Fruit fly (Drosophila melanogaster): ENCODE data around the gene CG15172.

The CG15172 gene

DNA sequence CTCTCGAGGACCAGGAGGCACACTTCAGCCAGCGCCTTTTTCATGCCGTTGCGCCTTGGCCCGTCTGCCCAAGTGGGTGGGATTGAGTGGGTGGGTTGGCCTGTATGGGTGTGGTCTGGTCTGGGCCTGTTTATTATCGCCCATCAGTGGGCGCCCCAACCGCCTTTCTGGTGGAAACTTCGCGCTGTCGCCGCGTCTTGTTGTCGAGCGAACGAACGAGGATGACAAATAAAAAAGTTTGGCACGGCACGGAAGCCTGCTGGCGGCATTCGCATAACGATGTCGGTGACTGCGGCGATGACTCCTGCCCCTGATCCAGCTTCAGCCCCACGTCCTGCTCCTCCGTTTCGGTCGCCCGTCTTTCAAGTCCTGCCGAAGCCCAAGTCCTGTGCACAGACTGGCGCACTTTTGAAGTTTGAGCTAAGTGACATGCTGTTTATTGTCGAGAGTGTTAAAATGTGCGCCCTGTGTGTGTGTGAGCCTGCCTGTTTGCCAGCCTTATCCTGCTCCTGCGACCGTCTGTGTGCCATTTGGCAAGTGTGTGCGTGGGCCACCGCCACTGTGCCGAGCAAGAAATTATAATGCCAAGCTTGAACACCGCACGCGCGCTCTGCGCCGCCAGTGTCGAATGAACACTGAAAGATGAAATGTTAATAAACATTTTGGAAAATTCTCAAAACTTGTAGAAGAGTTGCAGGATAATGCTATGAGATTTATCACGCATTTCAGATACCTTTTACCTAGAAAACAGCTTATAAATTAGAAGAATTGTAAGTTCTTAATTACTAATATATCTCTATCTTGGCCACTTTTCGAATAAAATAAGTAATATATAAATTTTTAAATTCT, 8.0 kb upstream of the CG15172 start (continued):
- TF ChIP-seq CG17359 (tag; optimal IDR thresholded peaks at IDR 0.05) (peak; percentile 79), Hr51 (GFP tag; optimal IDR thresholded peaks at IDR 0.05) (peak in 1 of 2 experiments; percentile 79), Mad (GFP tag; optimal IDR thresholded peaks at IDR 0.05) (no peak), CG34376 (GFP tag; optimal IDR thresholded peaks at IDR 0.05) (peak; percentile 75), NFAT (GFP tag; IDR thresholded peaks at IDR 0.05) (0 out of 2 replicates have a peak, but pooled peaks have one; percentile 5), dpn (GFP tag; optimal IDR thresholded peaks at IDR 0.05) (peak; percentile 29 to 37), sug (tag; optimal IDR thresholded peaks at IDR 0.05) (peak; percentile 70), chinmo (GFP tag; IDR thresholded peaks at IDR 0.05; ENCODE audit: partially characterized antibody) (0 out of 4 replicates have a peak, but pooled peaks have one; percentile 58), cwo (GFP tag; optimal IDR thresholded peaks at IDR 0.05) (peak; percentile 69), ash1 (GFP tag; optimal IDR thresholded peaks at IDR 0.05) (no peak), bowl (GFP tag; IDR thresholded peaks at IDR 0.05) (no peak), Max (GFP tag; optimal IDR thresholded peaks at IDR 0.05) (peak; percentile 36), Neu2 (GFP tag; optimal IDR thresholded peaks at IDR 0.05; ENCODE audit: borderline replicate concordance) (no peak), ac (GFP tag; optimal IDR thresholded peaks at IDR 0.05) (no peak), CG4282 (GFP tag; optimal IDR thresholded peaks at IDR 0.05) (no peak), Atf6 (GFP tag; IDR thresholded peaks at IDR 0.05) (peak; percentile 63), hkb (optimal IDR thresholded peaks at IDR 0.05) (no peak), hkb (GFP tag; IDR thresholded peaks at IDR 0.05) (peak; percentile 73), CG8478 (optimal IDR thresholded peaks at IDR 0.05) (no peak), CG10543 (GFP tag; optimal IDR thresholded peaks at IDR 0.05) (peak; percentile 72), CG7357 (GFP tag; IDR thresholded peaks at IDR 0.05) (peak; percentile 60; the same call in 1 of the 3 replicates), CG14965 (GFP tag; optimal IDR thresholded peaks at IDR 0.05; ENCODE audit: borderline replicate concordance) (no peak), CG18476 (GFP tag; optimal IDR thresholded peaks at IDR 0.05) (peak; percentile 61), hbn (GFP tag; IDR thresholded peaks at IDR 0.05; ENCODE audit: partially characterized antibody) (no peak), tx (GFP tag; optimal IDR thresholded peaks at IDR 0.05) (no peak), pho (GFP tag; optimal IDR thresholded peaks at IDR 0.05) (peak; percentile 43), CG16863 (GFP tag; optimal IDR thresholded peaks at IDR 0.05) (no peak), Nf-YA (GFP tag; IDR thresholded peaks at IDR 0.05) (no peak), CG15479 (GFP tag; optimal IDR thresholded peaks at IDR 0.05) (no peak), CG18599 (GFP tag; optimal IDR thresholded peaks at IDR 0.05) (peak; percentile 93), CG18619 (GFP tag; optimal IDR thresholded peaks at IDR 0.05) (peak; percentile 83), grn (GFP tag; optimal IDR thresholded peaks at IDR 0.05) (no peak), CG10431 (GFP tag; optimal IDR thresholded peaks at IDR 0.05) (peak; percentile 37), CG8388 (GFP tag; optimal IDR thresholded peaks at IDR 0.05) (peak; percentile 59), Kr (GFP tag; optimal IDR thresholded peaks at IDR 0.05) (no peak), Med (GFP tag) (peak; percentile 65), hth (optimal IDR thresholded peaks at IDR 0.05) (no peak), dysf (GFP tag; IDR thresholded peaks at IDR 0.05) (peak; percentile 79), CG15514 (GFP tag; optimal IDR thresholded peaks at IDR 0.05) (peak; percentile 64), ind (GFP tag; optimal IDR thresholded peaks at IDR 0.05) (peak; percentile 58), Oli (tag; optimal IDR thresholded peaks at IDR 0.05) (peak; percentile 76), Rx (GFP tag; IDR thresholded peaks at IDR 0.05) (peak; percentile 46; the same call in 1 of the 2 replicates), dan (GFP tag; IDR thresholded peaks at IDR 0.05) (no peak), Sox102F (GFP tag; optimal IDR thresholded peaks at IDR 0.05) (peak; percentile 78), gfzf (GFP tag; optimal IDR thresholded peaks at IDR 0.05) (no peak), CG12391 (tag; optimal IDR thresholded peaks at IDR 0.05) (peak; percentile 75), gsb (GFP tag; IDR thresholded peaks at IDR 0.05) (no peak), fru (optimal IDR thresholded peaks at IDR 0.05) (no peak), CG18011 (GFP tag; optimal IDR thresholded peaks at IDR 0.05) (peak; percentile 4)
